Fruit fly (Drosophila melanogaster) Kc167 (cell line): ENCODE measurements around the gene CG6793.

ENCODE experiments used
- Myc ChIP-seq: fragments of >200 bp; optimal IDR thresholded peaks from 2 replicates; lab custom pipeline; 2017; ENCODE audit warnings: missing external identifiers
- h ChIP-seq: fragments of >200 bp; optimal IDR thresholded peaks from 3 replicates; lab custom pipeline; 2018; ENCODE audit warnings: missing external identifiers
- psq ChIP-seq: fragments of >200 bp; optimal IDR thresholded peaks from 2 replicates; lab custom pipeline; 2017; ENCODE audit warnings: missing external identifiers

DNA sequence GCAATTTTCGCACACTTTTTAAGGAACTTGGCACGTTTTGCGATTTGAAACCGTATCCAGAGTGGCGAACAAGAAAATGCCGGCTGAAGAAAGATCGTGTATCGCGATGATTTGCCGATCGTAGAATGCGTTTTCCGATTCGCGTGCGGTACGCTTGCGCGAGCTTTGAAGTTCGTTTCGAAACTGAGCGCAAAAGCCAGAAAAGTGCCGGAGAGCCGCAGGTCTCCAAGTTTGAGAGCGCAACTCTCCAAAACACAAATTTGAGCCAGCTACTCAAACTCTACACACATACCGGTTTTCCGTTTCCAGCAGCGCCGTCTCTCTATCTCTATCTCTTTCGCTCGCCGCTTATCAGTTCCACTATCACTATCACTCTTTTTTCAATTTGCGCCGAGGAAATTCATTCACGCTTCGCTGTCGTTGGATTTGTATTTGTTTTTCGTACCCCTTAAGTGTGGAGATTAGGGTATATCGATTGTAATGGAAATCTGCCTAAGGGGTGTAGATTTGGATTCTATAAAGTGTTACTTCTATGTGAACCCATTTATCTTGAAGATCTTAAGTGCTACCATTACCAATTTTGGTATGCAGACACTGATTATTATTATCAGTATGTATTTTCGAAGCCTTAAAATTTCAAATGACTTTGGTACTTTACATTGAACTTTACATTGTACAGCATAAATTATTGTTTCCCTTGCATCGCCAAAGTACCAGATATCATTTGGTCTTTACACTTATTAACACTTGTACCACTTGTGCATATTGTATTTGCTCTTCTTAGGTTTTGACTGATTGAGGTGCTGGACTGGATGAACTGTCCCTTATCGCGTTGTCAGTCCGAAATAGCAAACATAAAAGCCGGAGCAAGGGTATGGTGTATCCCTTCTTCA lies 14.3 kb downstream of the CG6793 start:
- TF ChIP-seq psq (lab: Kevin White, UChicago) (no peak), h (no peak), Myc (lab: Kevin White, UChicago) (no peak)
